Worm (Caenorhabditis elegans) whole organism, L3 larva: ENCODE results near the gene abcf-1.
A peak's percentile ranks its signal among the peaks of the same experiment; 100 is the strongest.

ENCODE experiments used
- R02D3.7 ChIP-seq: fragments of 150-350 bp; optimal IDR thresholded peaks from 2 replicates; lab custom pipeline; 2014; ENCODE audit warnings: missing biosample characterization, missing genetic modification characterization
- ceh-16 ChIP-seq: sonication (generic microtip); optimal IDR thresholded peaks from 2 replicates; lab custom pipeline; 2017; ENCODE audit warnings: missing biosample characterization, missing genetic modification characterization
- egl-27 ChIP-seq: sonication (generic microtip); optimal IDR thresholded peaks from 4 replicates; lab custom pipeline; 2017; ENCODE audit warnings: missing biosample characterization, missing genetic modification reagents, missing genetic modification characterization
- elt-2 ChIP-seq: sonication (generic microtip); optimal IDR thresholded peaks from 2 replicates; lab custom pipeline; 2016; ENCODE audit warnings: missing genetic modification reagents, mild to moderate bottlenecking, missing genetic modification characterization, missing compliant biosample characterization
- elt-3 ChIP-seq, 3 experiments: fragments of 150-350 bp in 1 of 3; sonication (generic microtip) in 2 of 3; optimal IDR thresholded peaks; 2 replicates in 2 of 3; 4 replicates in 1 of 3; lab custom pipeline; 2014 to 2017; ENCODE audit warnings: missing biosample characterization in 3 of 3, missing genetic modification characterization in 3 of 3
- eor-1 ChIP-seq, 2 experiments: fragments of 150-350 bp; optimal IDR thresholded peaks; 2 replicates each; lab custom pipeline; 2014 to 2018; ENCODE audit warnings: missing biosample characterization in 2 of 2, missing genetic modification characterization in 2 of 2
- fkh-10 ChIP-seq: sonication (generic microtip); optimal IDR thresholded peaks from 2 replicates; lab custom pipeline; 2017; ENCODE audit warnings: missing biosample characterization, missing genetic modification reagents, missing genetic modification characterization
- nhr-11 ChIP-seq: fragments of 150-350 bp; optimal IDR thresholded peaks from 2 replicates; lab custom pipeline; 2014; ENCODE audit warnings: missing biosample characterization, missing genetic modification characterization
- nhr-237 ChIP-seq: fragments of 150-350 bp; optimal IDR thresholded peaks from 2 replicates; lab custom pipeline; 2014; ENCODE audit warnings: missing biosample characterization, missing genetic modification characterization
- nhr-77 ChIP-seq: fragments of 150-350 bp; optimal IDR thresholded peaks from 2 replicates; lab custom pipeline; 2014; ENCODE audit warnings: missing biosample characterization, missing genetic modification characterization
- sea-2 ChIP-seq: fragments of 150-350 bp; sonication (generic microtip); optimal IDR thresholded peaks from 4 replicates; lab custom pipeline; 2014; ENCODE audit warnings: missing biosample characterization, missing genetic modification reagents, missing genetic modification characterization
- tbx-2 ChIP-seq: sonication (generic microtip); optimal IDR thresholded peaks from 2 replicates; lab custom pipeline; 2016; ENCODE audit warnings: mild to moderate bottlenecking, missing genetic modification characterization, missing compliant biosample characterization
- ztf-11 ChIP-seq: fragments of 150-350 bp; optimal IDR thresholded peaks from 2 replicates; lab custom pipeline; 2014; ENCODE audit warnings: missing biosample characterization, missing genetic modification characterization
- ztf-4 ChIP-seq: fragments of 150-350 bp; optimal IDR thresholded peaks from 2 replicates; lab custom pipeline; 2014; ENCODE audit warnings: missing biosample characterization, missing genetic modification characterization

DNA sequence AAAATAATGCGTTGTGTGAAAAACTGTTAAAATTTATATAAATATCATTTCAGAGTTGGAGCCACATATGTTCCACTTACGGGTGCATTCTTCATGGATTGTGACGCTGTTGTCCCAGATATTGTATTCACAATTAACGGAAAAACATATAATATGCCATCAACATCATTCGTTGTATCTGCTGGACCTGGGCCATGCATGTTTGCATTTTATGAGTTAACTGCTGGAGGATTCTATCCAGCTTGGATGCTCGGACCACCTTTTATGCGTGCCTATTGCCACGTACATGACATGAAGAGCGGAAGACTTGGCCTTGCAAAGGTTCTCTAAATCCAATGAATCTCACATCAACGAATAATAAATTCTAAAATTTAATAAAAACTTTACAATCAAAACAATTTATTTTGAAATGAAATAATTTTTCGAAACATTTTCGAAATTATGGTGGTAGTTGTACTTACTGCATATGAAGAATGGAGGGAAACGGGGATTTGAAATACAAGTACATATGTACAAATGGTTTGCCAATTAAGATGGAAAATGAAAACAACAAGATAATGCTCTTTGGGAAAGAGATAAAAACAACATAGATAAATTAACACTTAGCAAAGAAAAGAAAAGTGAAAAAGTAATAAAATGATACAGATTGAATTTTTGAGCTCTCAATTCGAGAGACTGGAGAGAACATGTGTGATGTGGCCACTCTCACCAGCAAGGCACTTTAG lies 19.2 kb downstream of the abcf-1 start:
- no peak for TF ChIP-seq nhr-77 (tag; lab: Kevin White, UChicago)
- TF ChIP-seq nhr-237 (tag; lab: Kevin White, UChicago), result no peak
- TF ChIP-seq ztf-4 (tag; lab: Kevin White, UChicago), result no peak
- TF ChIP-seq ceh-16 (tag; lab: Kevin White, UChicago), result no peak
- TF ChIP-seq nhr-11 (tag; lab: Kevin White, UChicago), result no peak
- TF ChIP-seq sea-2 (GFP tag; lab: Kevin White, UChicago), result no peak
- peak; percentile 28 for TF ChIP-seq elt-2
- TF ChIP-seq ztf-11 (tag; lab: Kevin White, UChicago), result no peak
- no peak for TF ChIP-seq fkh-10
- no peak for TF ChIP-seq eor-1 (tag; optimal IDR thresholded peaks at IDR 0.05; lab: Kevin White, UChicago)
- TF ChIP-seq egl-27 (tag; lab: Kevin White, UChicago), result no peak
- TF ChIP-seq tbx-2 (tag; lab: Kevin White, UChicago), result no peak
- TF ChIP-seq elt-3 (tag; optimal IDR thresholded peaks at IDR 0.05; lab: Kevin White, UChicago), result no peak
- no peak for TF ChIP-seq R02D3.7 (tag; lab: Kevin White, UChicago)
